Fruit fly (Drosophila melanogaster) whole organism, adult: ENCODE data around the gene Ciz1.

ENCODE experiments used
- CG11617 ChIP-seq: fragments of 200-800 bp; sonication (Bioruptor generic); optimal IDR thresholded peaks from 2 replicates; lab custom pipeline; 2017; ENCODE audit warnings: mild to moderate bottlenecking, missing biosample characterization, missing genetic modification reagents, missing genetic modification characterization
- CG12768 ChIP-seq: fragments of 200-800 bp; sonication (Bioruptor generic); optimal IDR thresholded peaks from 2 replicates; lab custom pipeline; 2017; ENCODE audit warnings: missing biosample characterization, missing genetic modification characterization, mild to moderate bottlenecking, moderate library complexity, missing genetic modification reagents
- CG14711 ChIP-seq: fragments of 200-800 bp; sonication (Bioruptor generic); optimal IDR thresholded peaks from 2 replicates; lab custom pipeline; 2018; ENCODE audit warnings: missing biosample characterization, mild to moderate bottlenecking, missing genetic modification characterization, moderate library complexity
- CG1620 ChIP-seq: fragments of 200-800 bp; sonication (Bioruptor generic); optimal IDR thresholded peaks from 2 replicates; lab custom pipeline; 2016; ENCODE audit warnings: missing biosample characterization, missing genetic modification characterization
- CG33017 ChIP-seq: fragments of 200-800 bp; sonication (Bioruptor generic); optimal IDR thresholded peaks from 2 replicates; lab custom pipeline; 2018; ENCODE audit warnings: missing biosample characterization, mild to moderate bottlenecking, missing genetic modification characterization, moderate library complexity
- CG5204 ChIP-seq: fragments of 200-800 bp; sonication (Bioruptor generic); optimal IDR thresholded peaks from 2 replicates; lab custom pipeline; 2016; ENCODE audit warnings: missing biosample characterization, missing genetic modification characterization
- CG7045 ChIP-seq: fragments of 200-800 bp; sonication (Bioruptor generic); optimal IDR thresholded peaks from 2 replicates; lab custom pipeline; 2017; ENCODE audit warnings: missing biosample characterization, mild to moderate bottlenecking, missing genetic modification characterization
- CG7101 ChIP-seq: fragments of 200-800 bp; sonication (Bioruptor generic); optimal IDR thresholded peaks from 2 replicates; lab custom pipeline; 2018; ENCODE audit warnings: missing biosample characterization, mild to moderate bottlenecking, missing genetic modification characterization, moderate library complexity
- Clk ChIP-seq: fragments of 200-800 bp; sonication (Bioruptor generic); optimal IDR thresholded peaks from 2 replicates; lab custom pipeline; 2017; ENCODE audit warnings: missing biosample characterization, missing genetic modification characterization
- Crg-1 ChIP-seq: fragments of 200-800 bp; sonication (Bioruptor generic); optimal IDR thresholded peaks from 2 replicates; lab custom pipeline; 2016; ENCODE audit warnings: missing biosample characterization, missing genetic modification characterization
- Hr96 ChIP-seq: fragments of 200-800 bp; sonication (Bioruptor generic); optimal IDR thresholded peaks from 2 replicates; lab custom pipeline; 2016; ENCODE audit warnings: missing biosample characterization, missing genetic modification characterization
- Mnt ChIP-seq: fragments of 200-800 bp; sonication (Bioruptor generic); optimal IDR thresholded peaks from 2 replicates; lab custom pipeline; 2016; ENCODE audit warnings: missing biosample characterization, mild to moderate bottlenecking, missing genetic modification characterization
- bab1 ChIP-seq: fragments of 200-800 bp; sonication (Bioruptor generic); optimal IDR thresholded peaks from 3 replicates; lab custom pipeline; 2019; ENCODE audit warnings: missing biosample characterization, mild to moderate bottlenecking, missing genetic modification characterization, moderate library complexity
- cic ChIP-seq: fragments of 200-800 bp; sonication (Bioruptor generic); optimal IDR thresholded peaks from 2 replicates; lab custom pipeline; 2017; ENCODE audit warnings: missing biosample characterization, mild to moderate bottlenecking, missing genetic modification characterization, moderate library complexity
- cnc ChIP-seq, 2 experiments: fragments of >200 bp; optimal IDR thresholded peaks; 2 replicates each; lab custom pipeline; 2017
- kay ChIP-seq: fragments of 200-800 bp; sonication (Bioruptor generic); peaks from one replicate; lab custom pipeline; 2016; ENCODE audit warnings: missing biosample characterization, missing genetic modification characterization, borderline replicate concordance
- ovo ChIP-seq: fragments of 200-800 bp; sonication (Bioruptor generic); optimal IDR thresholded peaks from 2 replicates; lab custom pipeline; 2016; ENCODE audit warnings: missing biosample characterization, missing genetic modification characterization
- pad ChIP-seq: fragments of 200-800 bp; sonication (Bioruptor generic); optimal IDR thresholded peaks from 3 replicates; lab custom pipeline; 2017; ENCODE audit warnings: missing biosample characterization, missing genetic modification characterization, mild to moderate bottlenecking, moderate library complexity, missing genetic modification reagents
- tj ChIP-seq: fragments of 200-800 bp; sonication (Bioruptor generic); optimal IDR thresholded peaks from 3 replicates; lab custom pipeline; 2017; ENCODE audit warnings: missing biosample characterization, mild to moderate bottlenecking, missing genetic modification characterization, moderate library complexity
- toe ChIP-seq: fragments of 200-800 bp; sonication (Bioruptor generic); optimal IDR thresholded peaks from 2 replicates; lab custom pipeline; 2016; ENCODE audit warnings: missing biosample characterization, missing genetic modification characterization

Gene Ciz1

DNA sequence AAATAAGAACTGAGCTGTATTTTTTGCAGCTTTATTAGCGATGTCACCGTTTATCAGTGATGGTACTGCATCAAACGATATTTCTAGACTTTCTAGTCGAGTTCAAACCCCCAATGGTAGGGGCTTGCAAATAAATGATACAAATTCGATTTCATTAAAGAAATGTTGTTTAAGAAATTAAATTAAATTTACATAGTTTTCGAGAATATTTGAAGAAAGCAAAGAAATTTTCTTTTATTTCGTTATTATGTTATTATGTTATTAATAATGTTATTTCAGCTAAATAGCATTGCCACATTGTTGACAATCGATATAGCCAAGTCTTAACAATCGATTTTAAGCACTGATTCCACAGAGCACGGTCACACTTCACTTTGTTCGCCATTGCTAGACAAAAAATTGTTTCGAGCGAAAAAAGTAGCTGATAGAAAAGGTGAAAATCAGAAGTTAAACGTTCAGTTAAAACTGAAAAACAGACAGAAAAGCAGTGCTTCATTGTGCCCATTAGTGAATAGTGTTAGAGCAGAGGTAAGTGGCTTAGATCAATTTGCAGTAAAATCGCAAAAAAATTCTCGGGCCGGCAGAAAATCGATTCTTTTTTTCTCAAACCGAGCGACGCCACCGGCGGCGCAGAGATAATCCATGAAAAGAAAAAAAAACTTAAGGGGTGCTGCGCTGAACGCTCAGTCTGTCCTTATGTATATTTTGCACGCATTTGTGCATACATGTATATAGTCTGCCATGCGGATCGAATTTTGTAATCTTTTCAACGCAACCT lies at the start of gene Ciz1, which contains the start of gene iPLA2-VIA:
Ciz1 (plus strand) TSS at position 365 of the 778 bp plus-strand sequence.
iPLA2-VIA (minus strand) TSS at position 75 of the 778 bp plus-strand sequence.
- TF ChIP-seq Hr96 (GFP tag; lab: Kevin White, UChicago) (no peak), CG7045 (GFP tag; lab: Kevin White, UChicago) (no peak), CG5204 (GFP tag; lab: Kevin White, UChicago) (no peak), tj (GFP tag; lab: Kevin White, UChicago) (peak; percentile 12), CG14711 (tag; lab: Kevin White, UChicago) (peak; percentile 5), Clk (GFP tag; lab: Kevin White, UChicago) (no peak), ovo (GFP tag; lab: Kevin White, UChicago) (no peak), CG1620 (GFP tag; lab: Kevin White, UChicago) (peak; percentile 36), Mnt (peak; percentile 36), CG7101 (tag; lab: Kevin White, UChicago) (peak; percentile 32), CG33017 (no peak), cic (GFP tag; lab: Kevin White, UChicago) (no peak), CG12768 (GFP tag; lab: Kevin White, UChicago) (no peak), toe (peak; percentile 65), Crg-1 (GFP tag; lab: Kevin White, UChicago) (no peak), bab1 (GFP tag; lab: Kevin White, UChicago) (peak; percentile 34), kay (GFP tag; lab: Kevin White, UChicago) (peak; percentile 51), pad (GFP tag; lab: Kevin White, UChicago) (peak; percentile 19), CG11617 (GFP tag; lab: Kevin White, UChicago) (peak; percentile 18)

DNA sequence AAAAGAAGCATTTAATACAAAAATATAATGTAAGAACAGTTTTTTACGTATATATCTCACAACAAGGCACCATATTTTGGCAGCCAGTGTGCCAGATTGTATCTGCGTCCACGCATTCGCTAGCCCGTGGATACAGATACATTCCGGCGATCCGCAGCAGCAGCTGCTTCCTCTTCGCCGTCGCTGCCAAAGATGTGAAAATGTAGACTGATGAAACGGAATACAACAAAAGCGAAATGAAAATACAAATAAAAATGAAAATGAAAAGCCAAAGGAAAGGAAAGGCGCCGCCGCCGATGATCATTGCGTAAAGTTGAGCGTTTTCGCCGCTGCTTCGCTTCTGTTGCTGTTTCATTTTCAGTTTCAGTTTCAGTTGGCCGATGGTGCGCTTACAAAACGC lies 48.7 kb upstream of the Ciz1 start:
- TF ChIP-seq cic (GFP tag; lab: Kevin White, UChicago) = no peak
- no peak for TF ChIP-seq Hr96 (GFP tag; lab: Kevin White, UChicago)
- no peak for TF ChIP-seq CG7101 (tag; lab: Kevin White, UChicago)
- TF ChIP-seq CG11617 (GFP tag; lab: Kevin White, UChicago) = no peak
- no peak for TF ChIP-seq CG5204 (GFP tag; lab: Kevin White, UChicago)
- TF ChIP-seq cnc (optimal IDR thresholded peaks at IDR 0.05; lab: Kevin White, UChicago) = no peak
- no peak for TF ChIP-seq Clk (GFP tag; lab: Kevin White, UChicago)
- TF ChIP-seq bab1 (GFP tag; lab: Kevin White, UChicago) = no peak
- TF ChIP-seq ovo (GFP tag; lab: Kevin White, UChicago) = no peak
- no peak for TF ChIP-seq CG14711 (tag; lab: Kevin White, UChicago)
- no peak for TF ChIP-seq Mnt
- TF ChIP-seq pad (GFP tag; lab: Kevin White, UChicago) = no peak
- no peak for TF ChIP-seq Crg-1 (GFP tag; lab: Kevin White, UChicago)
- no peak for TF ChIP-seq CG1620 (GFP tag; lab: Kevin White, UChicago)
- no peak for TF ChIP-seq toe
- TF ChIP-seq CG33017 = no peak
- no peak for TF ChIP-seq CG7045 (GFP tag; lab: Kevin White, UChicago)
- no peak for TF ChIP-seq tj (GFP tag; lab: Kevin White, UChicago)

DNA sequence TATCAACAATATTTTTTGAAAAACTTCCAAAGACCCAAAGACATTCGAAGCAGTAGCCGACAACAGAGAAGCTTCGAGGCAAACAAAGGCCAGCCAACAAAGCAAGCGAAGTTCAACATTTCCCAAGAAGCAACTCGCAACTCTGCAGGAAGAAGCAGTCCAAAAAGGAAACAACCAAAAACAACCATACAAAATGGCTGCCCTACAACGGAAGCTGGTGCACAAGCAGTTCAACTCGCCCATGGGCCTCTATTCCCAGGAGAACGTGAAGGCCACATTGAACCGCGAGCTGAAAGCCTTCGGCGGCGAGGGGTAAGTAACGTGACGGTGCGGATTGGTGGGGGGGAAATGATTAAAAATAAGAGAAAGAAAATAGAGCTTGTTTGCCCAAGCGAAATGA lies 44.2 kb upstream of the Ciz1 start:
- TF ChIP-seq ovo (GFP tag; lab: Kevin White, UChicago) (no peak), pad (GFP tag; lab: Kevin White, UChicago) (no peak), Crg-1 (GFP tag; lab: Kevin White, UChicago) (no peak), CG33017 (no peak), Mnt (no peak), Hr96 (GFP tag; lab: Kevin White, UChicago) (no peak), CG7101 (tag; lab: Kevin White, UChicago) (no peak), CG7045 (GFP tag; lab: Kevin White, UChicago) (no peak), CG11617 (GFP tag; lab: Kevin White, UChicago) (no peak), bab1 (GFP tag; lab: Kevin White, UChicago) (no peak), tj (GFP tag; lab: Kevin White, UChicago) (no peak), CG12768 (GFP tag; lab: Kevin White, UChicago) (no peak), Clk (GFP tag; lab: Kevin White, UChicago) (no peak), CG5204 (GFP tag; lab: Kevin White, UChicago) (no peak), cic (GFP tag; lab: Kevin White, UChicago) (no peak), CG1620 (GFP tag; lab: Kevin White, UChicago) (no peak), kay (GFP tag; lab: Kevin White, UChicago) (no peak), cnc (optimal IDR thresholded peaks at IDR 0.05; lab: Kevin White, UChicago) (no peak)

- TF ChIP-seq Mnt = peak; percentile 1
- peak; percentile 25 for TF ChIP-seq Hr96 (GFP tag; lab: Kevin White, UChicago)
- no peak for TF ChIP-seq cic (GFP tag; lab: Kevin White, UChicago)
- TF ChIP-seq CG14711 (tag; lab: Kevin White, UChicago) = no peak
- no peak for TF ChIP-seq cnc (optimal IDR thresholded peaks at IDR 0.05; lab: Kevin White, UChicago)
- TF ChIP-seq bab1 (GFP tag; lab: Kevin White, UChicago) = no peak
- TF ChIP-seq CG1620 (GFP tag; lab: Kevin White, UChicago) = no peak
- no peak for TF ChIP-seq CG7045 (GFP tag; lab: Kevin White, UChicago)
- TF ChIP-seq Crg-1 (GFP tag; lab: Kevin White, UChicago) = no peak
- no peak for TF ChIP-seq Clk (GFP tag; lab: Kevin White, UChicago)
- TF ChIP-seq kay (GFP tag; lab: Kevin White, UChicago) = peak; percentile 61
- no peak for TF ChIP-seq CG5204 (GFP tag; lab: Kevin White, UChicago)
Measured at dm6 chr3L:9821138-9821681, 43.2 kb upstream of the Ciz1 start.

- TF ChIP-seq toe = no peak
- TF ChIP-seq Hr96 (GFP tag; lab: Kevin White, UChicago) = no peak
- no peak for TF ChIP-seq CG7045 (GFP tag; lab: Kevin White, UChicago)
- TF ChIP-seq CG12768 (GFP tag; lab: Kevin White, UChicago) = no peak
- TF ChIP-seq ovo (GFP tag; lab: Kevin White, UChicago) = no peak
- no peak for TF ChIP-seq CG33017
- TF ChIP-seq CG7101 (tag; lab: Kevin White, UChicago) = no peak
- TF ChIP-seq Mnt = no peak
- TF ChIP-seq cnc (optimal IDR thresholded peaks at IDR 0.05; lab: Kevin White, UChicago) = no peak
- no peak for TF ChIP-seq CG5204 (GFP tag; lab: Kevin White, UChicago)
- TF ChIP-seq Clk (GFP tag; lab: Kevin White, UChicago) = no peak
- no peak for TF ChIP-seq pad (GFP tag; lab: Kevin White, UChicago)
- no peak for TF ChIP-seq cic (GFP tag; lab: Kevin White, UChicago)
Measured at dm6 chr3L:9823797-9824196, 40.6 kb upstream of the Ciz1 start, which contains the start of gene Ilp5. Gene Ilp5 (minus strand): TSS chr3L:9823897.
